Worm (Caenorhabditis elegans) whole organism, L4 larva: ENCODE measurements around the gene ZK757.1.
A peak's percentile ranks its signal among the peaks of the same experiment; 100 is the strongest.
"Not testable (repeated sequence)": the region's sequence is repeated elsewhere in the genome, so short reads cannot be mapped to it uniquely, and the experiment has no call there.

Experiments
- Y105C5A.15 ChIP-seq: fragments of 200-800 bp; sonication (Bioruptor generic); IDR thresholded peaks from 2 replicates; pipeline ENCODE4 v1.3.6; 2022; ENCODE audit warnings: missing genetic modification characterization, missing compliant biosample characterization
- attf-4 ChIP-seq: sonication (generic microtip); optimal IDR thresholded peaks from 3 replicates; lab custom pipeline; 2017; ENCODE audit warnings: missing biosample characterization, missing genetic modification characterization
- jun-1 ChIP-seq: fragments of 150-350 bp; optimal IDR thresholded peaks from 2 replicates; lab custom pipeline; 2014; ENCODE audit warnings: missing biosample characterization, missing genetic modification reagents, missing genetic modification characterization
- madf-5 ChIP-seq, 2 experiments: fragments of 200-800 bp; sonication (Bioruptor generic); IDR thresholded peaks; 2 replicates each; pipeline ENCODE4 v1.3.6; 2022; ENCODE audit warnings: missing compliant biosample characterization in 2 of 2, missing genetic modification characterization in 2 of 2
- madf-9 ChIP-seq: fragments of 200-800 bp; sonication (Bioruptor generic); conservative IDR thresholded peaks from 2 replicates; pipeline ENCODE4 v1.3.6; 2022; ENCODE audit warnings: missing genetic modification reagents, missing genetic modification characterization, missing compliant biosample characterization
- nhr-76 ChIP-seq: fragments of 150-350 bp; optimal IDR thresholded peaks from 2 replicates; lab custom pipeline; 2014; ENCODE audit warnings: missing biosample characterization, missing genetic modification characterization
- ztf-11 ChIP-seq: fragments of 150-350 bp; optimal IDR thresholded peaks from 2 replicates; lab custom pipeline; 2014; ENCODE audit warnings: missing biosample characterization, missing genetic modification characterization

DNA sequence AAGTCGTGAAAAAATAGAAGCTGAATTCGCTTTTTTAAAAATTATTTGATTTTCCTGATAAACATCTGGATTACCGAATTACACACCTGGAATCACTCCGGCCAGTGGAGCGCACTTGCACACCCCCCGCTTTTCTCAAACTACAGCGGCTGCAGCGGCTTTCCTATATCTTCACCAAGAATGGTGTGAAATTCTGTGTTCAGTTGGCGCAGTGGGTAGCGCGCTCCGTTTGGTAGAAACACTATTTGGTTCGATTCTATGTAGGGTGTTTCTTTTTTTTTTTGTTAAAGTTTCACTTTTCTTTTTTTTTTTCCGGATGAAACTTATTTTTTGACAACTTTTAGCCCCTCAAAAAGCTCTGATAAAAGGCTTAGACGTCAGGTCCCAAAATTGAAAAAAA lies 21.8 kb downstream of the ZK757.1 start:
- TF ChIP-seq attf-4 (tag; lab: Kevin White, UChicago); Y105C5A.15 (GFP tag; lab: Robert Waterston, UW); jun-1 (tag; lab: Kevin White, UChicago); ztf-11; nhr-76: not testable (repeated sequence)
- TF ChIP-seq madf-9 (GFP tag; lab: Robert Waterston, UW) (0 out of 2 replicates have a peak, but pooled peaks have one; percentile 42), madf-5 (GFP tag; IDR thresholded peaks at IDR 0.05; lab: Robert Waterston, UW) (0 out of 4 replicates have a peak, but pooled peaks of 1 of the 2 experiments have one; percentile 17)
